Worm (Caenorhabditis elegans) whole organism, L2 larva: ENCODE results near the gene snx-1.

Source experiments
- F13H6.1 ChIP-seq: sonication (generic microtip); optimal IDR thresholded peaks from 2 replicates; lab custom pipeline; 2016; ENCODE audit warnings: missing genetic modification characterization, missing compliant biosample characterization
- R02D3.7 ChIP-seq: fragments of 150-350 bp; optimal IDR thresholded peaks from 2 replicates; lab custom pipeline; 2014; ENCODE audit warnings: missing biosample characterization, missing genetic modification characterization
- ZK546.5 ChIP-seq: sonication (generic microtip); optimal IDR thresholded peaks from 2 replicates; lab custom pipeline; 2017; ENCODE audit warnings: missing biosample characterization, missing genetic modification characterization
- alr-1 ChIP-seq: fragments of 150-350 bp; optimal IDR thresholded peaks from 2 replicates; lab custom pipeline; 2014; ENCODE audit warnings: missing biosample characterization, missing genetic modification characterization
- aly-2 ChIP-seq: fragments of 150-350 bp; optimal IDR thresholded peaks from 2 replicates; lab custom pipeline; 2014; ENCODE audit warnings: missing biosample characterization, missing genetic modification characterization
- ama-1 ChIP-seq: fragments of 150-350 bp; optimal IDR thresholded peaks from 2 replicates; lab custom pipeline; 2018; ENCODE audit warnings: inconsistent platforms
- blmp-1 ChIP-seq: sonication (generic microtip); optimal IDR thresholded peaks from 2 replicates; lab custom pipeline; 2017; ENCODE audit warnings: missing genetic modification characterization, mild to moderate bottlenecking, missing compliant biosample characterization, antibody characterized with exemption, moderate library complexity; ENCODE audit not compliant: insufficient read depth
- ceh-16 ChIP-seq: fragments of 150-350 bp; optimal IDR thresholded peaks from 2 replicates; lab custom pipeline; 2014; ENCODE audit warnings: missing biosample characterization, missing genetic modification characterization
- ceh-82 ChIP-seq: fragments of 150-350 bp; optimal IDR thresholded peaks from 2 replicates; lab custom pipeline; 2014; ENCODE audit warnings: missing biosample characterization, missing genetic modification characterization
- crh-2 ChIP-seq: sonication (generic microtip); optimal IDR thresholded peaks from 2 replicates; lab custom pipeline; 2017; ENCODE audit warnings: missing biosample characterization, missing genetic modification characterization
- dmd-4 ChIP-seq: sonication (generic microtip); optimal IDR thresholded peaks from 2 replicates; lab custom pipeline; 2017; ENCODE audit warnings: missing biosample characterization, missing genetic modification characterization
- elt-1 ChIP-seq: fragments of 150-350 bp; optimal IDR thresholded peaks from 2 replicates; lab custom pipeline; 2014; ENCODE audit warnings: missing biosample characterization, missing genetic modification characterization
- elt-3 ChIP-seq: sonication (generic microtip); optimal IDR thresholded peaks from 2 replicates; lab custom pipeline; 2017; ENCODE audit warnings: missing biosample characterization, missing genetic modification characterization
- fos-1 ChIP-seq: fragments of 150-350 bp; optimal IDR thresholded peaks from 2 replicates; lab custom pipeline; 2014; ENCODE audit warnings: missing biosample characterization, missing genetic modification characterization
- gmeb-1 ChIP-seq: fragments of 150-350 bp; optimal IDR thresholded peaks from 2 replicates; lab custom pipeline; 2014; ENCODE audit warnings: missing biosample characterization, missing genetic modification characterization
- lin-11 ChIP-seq: fragments of 150-350 bp; sonication (generic microtip); optimal IDR thresholded peaks from 2 replicates; lab custom pipeline; 2014; ENCODE audit warnings: missing biosample characterization, missing genetic modification characterization, inconsistent platforms, mixed read lengths
- lin-13 ChIP-seq: fragments of 150-350 bp; optimal IDR thresholded peaks from 2 replicates; lab custom pipeline; 2014; ENCODE audit warnings: missing biosample characterization, missing genetic modification reagents, missing genetic modification characterization
- lin-39 ChIP-seq: fragments of 150-350 bp; optimal IDR thresholded peaks from 2 replicates; lab custom pipeline; 2014; ENCODE audit warnings: missing biosample characterization, missing genetic modification reagents, missing genetic modification characterization
- mab-5 ChIP-seq: fragments of 150-350 bp; optimal IDR thresholded peaks from 2 replicates; lab custom pipeline; 2014; ENCODE audit warnings: missing biosample characterization, missing genetic modification characterization
- mbf-1 ChIP-seq: sonication (generic microtip); optimal IDR thresholded peaks from 2 replicates; lab custom pipeline; 2017; ENCODE audit warnings: missing biosample characterization, missing genetic modification characterization
- nhr-11 ChIP-seq: fragments of 150-350 bp; optimal IDR thresholded peaks from 2 replicates; lab custom pipeline; 2014; ENCODE audit warnings: missing biosample characterization, missing genetic modification characterization
- nhr-12 ChIP-seq: fragments of 150-350 bp; optimal IDR thresholded peaks from 2 replicates; lab custom pipeline; 2014; ENCODE audit warnings: missing biosample characterization, missing genetic modification characterization
- nhr-129 ChIP-seq: fragments of 150-350 bp; optimal IDR thresholded peaks from 2 replicates; lab custom pipeline; 2014; ENCODE audit warnings: missing biosample characterization, missing genetic modification characterization
- nhr-237 ChIP-seq: fragments of 150-350 bp; optimal IDR thresholded peaks from 2 replicates; lab custom pipeline; 2014; ENCODE audit warnings: missing biosample characterization, missing genetic modification characterization
- nhr-6 ChIP-seq: fragments of 150-350 bp; optimal IDR thresholded peaks from 2 replicates; lab custom pipeline; 2014; ENCODE audit warnings: missing biosample characterization, missing genetic modification characterization
- peb-1 ChIP-seq: fragments of 150-350 bp; optimal IDR thresholded peaks from 2 replicates; lab custom pipeline; 2014; ENCODE audit warnings: missing biosample characterization, missing genetic modification characterization
- sem-4 ChIP-seq: fragments of 150-350 bp; optimal IDR thresholded peaks from 2 replicates; lab custom pipeline; 2014; ENCODE audit warnings: missing biosample characterization, missing genetic modification reagents, missing genetic modification characterization
- skn-1 ChIP-seq: sonication (generic microtip); optimal IDR thresholded peaks from 2 replicates; lab custom pipeline; 2017; ENCODE audit warnings: missing biosample characterization, missing genetic modification characterization
- sma-3 ChIP-seq: sonication (generic microtip); optimal IDR thresholded peaks from 2 replicates; lab custom pipeline; 2016; ENCODE audit warnings: missing genetic modification reagents, missing genetic modification characterization, missing compliant biosample characterization
- snpc-4 ChIP-seq: fragments of 150-350 bp; optimal IDR thresholded peaks from 2 replicates; lab custom pipeline; 2014; ENCODE audit warnings: missing biosample characterization, missing genetic modification characterization
- unc-39 ChIP-seq: fragments of 150-350 bp; optimal IDR thresholded peaks from 2 replicates; lab custom pipeline; 2014; ENCODE audit warnings: missing biosample characterization, missing genetic modification characterization
- unc-55 ChIP-seq: fragments of 150-350 bp; sonication (generic microtip); optimal IDR thresholded peaks from 3 replicates; lab custom pipeline; 2014; ENCODE audit warnings: missing biosample characterization, missing genetic modification reagents, missing genetic modification characterization
- unc-62 ChIP-seq: fragments of 150-350 bp; optimal IDR thresholded peaks from 2 replicates; lab custom pipeline; 2014; ENCODE audit warnings: missing biosample characterization, missing genetic modification reagents, missing genetic modification characterization
- ztf-1 ChIP-seq: fragments of 200-800 bp; sonication (Bioruptor generic); conservative IDR thresholded peaks from 2 replicates; pipeline ENCODE4 v1.3.6; 2022; ENCODE audit warnings: missing genetic modification characterization, missing compliant biosample characterization
- ztf-11 ChIP-seq: sonication (generic microtip); optimal IDR thresholded peaks from 2 replicates; lab custom pipeline; 2017; ENCODE audit warnings: missing biosample characterization, missing genetic modification characterization
- ztf-4 ChIP-seq: fragments of 150-350 bp; optimal IDR thresholded peaks from 2 replicates; lab custom pipeline; 2014; ENCODE audit warnings: missing biosample characterization, missing genetic modification characterization

The snx-1 gene

ce11 chrX:1148438-1148837, 19.7 kb downstream of the snx-1 start, which contains the start of the genes R193.2 and R193.6 (continued):
- peak; percentile 72 for TF ChIP-seq crh-2
- peak; percentile 95 for TF ChIP-seq nhr-129 (tag; lab: Kevin White, UChicago)
- TF ChIP-seq ztf-1, result no peak
- no peak for TF ChIP-seq ceh-82 (tag; lab: Kevin White, UChicago)

ce11 chrX:1154648-1155047, 25.9 kb downstream of the snx-1 start, which contains the start of gene R193.1:
Gene R193.1, plus strand, starts transcription at chrX:1154948.
- no peak for TF ChIP-seq skn-1 (tag; lab: Kevin White, UChicago)
- no peak for TF ChIP-seq snpc-4 (tag; lab: Kevin White, UChicago)
- no peak for TF ChIP-seq lin-39
- no peak for TF ChIP-seq ama-1 (lab: Kevin White, UChicago)
- TF ChIP-seq lin-13 (GFP tag; lab: Kevin White, UChicago), result no peak
- TF ChIP-seq aly-2, result no peak
- no peak for TF ChIP-seq unc-55 (GFP tag; lab: Kevin White, UChicago)
- TF ChIP-seq sma-3, result no peak
- TF ChIP-seq unc-62, result no peak
- no peak for TF ChIP-seq peb-1 (tag; lab: Kevin White, UChicago)
- TF ChIP-seq elt-1 (tag; lab: Kevin White, UChicago), result no peak
- TF ChIP-seq lin-11 (tag; lab: Kevin White, UChicago), result no peak
- no peak for TF ChIP-seq elt-3
- TF ChIP-seq, all 48 proteins: peak for 0

- TF ChIP-seq sem-4 (tag; lab: Kevin White, UChicago), result no peak
- TF ChIP-seq peb-1 (tag; lab: Kevin White, UChicago), result no peak
- no peak for TF ChIP-seq crh-2
- TF ChIP-seq nhr-12 (tag; lab: Kevin White, UChicago), result no peak
- no peak for TF ChIP-seq dmd-4
- TF ChIP-seq alr-1 (tag; lab: Kevin White, UChicago), result no peak
Observed at ce11 chrX:1162019-1162418, 33.2 kb downstream of the snx-1 start, which contains the start of gene tmc-1. Gene tmc-1, plus strand, starts transcription at chrX:1162207.

ce11 chrX:1167234-1167633, 38.4 kb downstream of the snx-1 start:
- TF ChIP-seq mbf-1 (no peak), ztf-4 (tag; lab: Kevin White, UChicago) (no peak), unc-39 (no peak), nhr-129 (tag; lab: Kevin White, UChicago) (peak; percentile 54), nhr-237 (tag; lab: Kevin White, UChicago) (no peak), fos-1 (tag; lab: Kevin White, UChicago) (no peak)

ce11 chrX:1171617-1172016, 42.8 kb downstream of the snx-1 start:
- no peak for TF ChIP-seq ztf-1
- TF ChIP-seq lin-11 (tag; lab: Kevin White, UChicago), result no peak
- TF ChIP-seq elt-3, result no peak
- no peak for TF ChIP-seq skn-1 (tag; lab: Kevin White, UChicago)
- no peak for TF ChIP-seq nhr-129 (tag; lab: Kevin White, UChicago)
- TF ChIP-seq nhr-6 (tag; lab: Kevin White, UChicago), result no peak
- no peak for TF ChIP-seq R02D3.7
- no peak for TF ChIP-seq gmeb-1 (tag; lab: Kevin White, UChicago)
- TF ChIP-seq blmp-1 (tag; lab: Kevin White, UChicago), result no peak
- TF ChIP-seq mab-5 (tag; lab: Kevin White, UChicago), result no peak
- no peak for TF ChIP-seq ceh-82 (tag; lab: Kevin White, UChicago)
- no peak for TF ChIP-seq ZK546.5 (tag; lab: Kevin White, UChicago)
- no peak for TF ChIP-seq dmd-4
- no peak for TF ChIP-seq aly-2
- no peak for TF ChIP-seq fos-1 (tag; lab: Kevin White, UChicago)
- TF ChIP-seq nhr-11, result no peak
- no peak for TF ChIP-seq F13H6.1 (tag; lab: Kevin White, UChicago)
- TF ChIP-seq sma-3, result no peak
- no peak for TF ChIP-seq elt-1 (tag; lab: Kevin White, UChicago)
- TF ChIP-seq ztf-11 (tag; lab: Kevin White, UChicago), result no peak

ce11 chrX:1172024-1172423, 43.2 kb downstream of the snx-1 start:
- TF ChIP-seq ceh-16 (tag; lab: Kevin White, UChicago), result no peak
- TF ChIP-seq lin-39, result no peak
- TF ChIP-seq nhr-12 (tag; lab: Kevin White, UChicago), result no peak
